Worm (Caenorhabditis elegans): ENCODE results near the gene C54H2.4.

C54H2.4 gene

ce11 chrX:5746665-5747064 lies 23.9 kb downstream of the C54H2.4 start:
- TF ChIP-seq cnd-1 (tag; optimal IDR thresholded peaks at IDR 0.05) = no peak
- peak; percentile 26 for TF ChIP-seq unc-62 (GFP tag; optimal IDR thresholded peaks at IDR 0.05)

- no peak for TF ChIP-seq nhr-2 (tag; optimal IDR thresholded peaks at IDR 0.05)
- no peak for TF ChIP-seq snpc-4 (tag; optimal IDR thresholded peaks at IDR 0.05)
- no peak for TF ChIP-seq unc-39 (tag; optimal IDR thresholded peaks at IDR 0.05)
- no peak for TF ChIP-seq lin-13 (tag; optimal IDR thresholded peaks at IDR 0.05)
These were observed 27.3 kb downstream of the C54H2.4 start, which contains the start of gene gnrr-4 for ce11 chrX:5743209-5743608. gnrr-4 (minus strand) TSS chrX:5743309.

ce11 chrX:5733728-5734252 lies 36.8 kb downstream of the C54H2.4 start, which contains the start of gene rgs-6:
rgs-6 (minus strand) TSS chrX:5733778.
- TF ChIP-seq nhr-76 (tag; optimal IDR thresholded peaks at IDR 0.05) = no peak
- no peak for TF ChIP-seq ceh-83 (GFP tag; optimal IDR thresholded peaks at IDR 0.05)
- no peak for TF ChIP-seq snpc-4 (tag; optimal IDR thresholded peaks at IDR 0.05)
- TF ChIP-seq sptf-1 (tag; optimal IDR thresholded peaks at IDR 0.05) = no peak
- TF ChIP-seq pha-4 (tag; optimal IDR thresholded peaks at IDR 0.05) = no peak
- no peak for TF ChIP-seq mep-1 (tag; optimal IDR thresholded peaks at IDR 0.05)
- TF ChIP-seq ham-2 (GFP tag; optimal IDR thresholded peaks at IDR 0.05) = no peak
- TF ChIP-seq lsy-2 (tag; optimal IDR thresholded peaks at IDR 0.05) = no peak
- no peak for TF ChIP-seq blmp-1 (tag; optimal IDR thresholded peaks at IDR 0.05)
- no peak for TF ChIP-seq nhr-2 (tag; optimal IDR thresholded peaks at IDR 0.05)
- TF ChIP-seq zip-8 (tag; optimal IDR thresholded peaks at IDR 0.05) = no peak
- no peak for TF ChIP-seq M03D4.4 (tag; optimal IDR thresholded peaks at IDR 0.05)
- no peak for TF ChIP-seq ztf-11 (tag; optimal IDR thresholded peaks at IDR 0.05)
- no peak for TF ChIP-seq elt-1 (tag; optimal IDR thresholded peaks at IDR 0.05; ENCODE audit: borderline replicate concordance, insufficient read depth)
- no peak for TF ChIP-seq mab-5 (tag; optimal IDR thresholded peaks at IDR 0.05)
- TF ChIP-seq nhr-28 (tag; optimal IDR thresholded peaks at IDR 0.05) = no peak
- TF ChIP-seq lin-13 (tag; optimal IDR thresholded peaks at IDR 0.05) = no peak
- no peak for TF ChIP-seq tbx-8 (GFP tag; optimal IDR thresholded peaks at IDR 0.05)
- no peak for TF ChIP-seq elt-3 (tag; optimal IDR thresholded peaks at IDR 0.05)

- TF ChIP-seq pha-4 (tag; optimal IDR thresholded peaks at IDR 0.05) (no peak), blmp-1 (tag; optimal IDR thresholded peaks at IDR 0.05) (no peak), mab-5 (tag; optimal IDR thresholded peaks at IDR 0.05) (no peak), cnd-1 (tag; optimal IDR thresholded peaks at IDR 0.05) (no peak), ham-2 (GFP tag; optimal IDR thresholded peaks at IDR 0.05) (no peak), mep-1 (tag; optimal IDR thresholded peaks at IDR 0.05) (peak; percentile 19), ceh-43 (GFP tag; optimal IDR thresholded peaks at IDR 0.05) (peak; percentile 16), hlh-1 (tag; optimal IDR thresholded peaks at IDR 0.05) (no peak), drap-1 (GFP tag; optimal IDR thresholded peaks at IDR 0.05) (peak; percentile 19), unc-62 (GFP tag; optimal IDR thresholded peaks at IDR 0.05) (peak; percentile 6), M03D4.4 (tag; optimal IDR thresholded peaks at IDR 0.05) (peak; percentile 30), mls-2 (tag; optimal IDR thresholded peaks at IDR 0.05) (peak; percentile 74), snpc-4 (tag; optimal IDR thresholded peaks at IDR 0.05) (no peak), ceh-39 (tag; optimal IDR thresholded peaks at IDR 0.05) (no peak), ces-1 (GFP tag; optimal IDR thresholded peaks at IDR 0.05) (peak; percentile 62), lin-13 (tag; optimal IDR thresholded peaks at IDR 0.05) (peak; percentile 24), ceh-83 (GFP tag; optimal IDR thresholded peaks at IDR 0.05) (peak; percentile 65), nhr-12 (tag; optimal IDR thresholded peaks at IDR 0.05) (no peak), sptf-1 (tag; optimal IDR thresholded peaks at IDR 0.05) (peak; percentile 35)
These were observed 41.5 kb downstream of the C54H2.4 start for ce11 chrX:5728956-5729467.

ce11 chrX:5726160-5726559 lies 44.4 kb downstream of the C54H2.4 start:
- TF ChIP-seq bed-3 (GFP tag; optimal IDR thresholded peaks at IDR 0.05) = no peak
- no peak for TF ChIP-seq ceh-83 (GFP tag; optimal IDR thresholded peaks at IDR 0.05)
- TF ChIP-seq unc-39 (tag; optimal IDR thresholded peaks at IDR 0.05) = no peak
- no peak for TF ChIP-seq unc-120 (tag; optimal IDR thresholded peaks at IDR 0.05; ENCODE audit: poor library complexity, severe bottlenecking)
- TF ChIP-seq mep-1 (tag; optimal IDR thresholded peaks at IDR 0.05) = no peak
- no peak for TF ChIP-seq snpc-4 (tag; optimal IDR thresholded peaks at IDR 0.05)
- TF ChIP-seq elt-1 (tag; optimal IDR thresholded peaks at IDR 0.05; ENCODE audit: borderline replicate concordance, insufficient read depth) = no peak
- no peak for TF ChIP-seq ceh-39 (tag; optimal IDR thresholded peaks at IDR 0.05)
- TF ChIP-seq nhr-2 (tag; optimal IDR thresholded peaks at IDR 0.05) = no peak
- TF ChIP-seq lin-32 (GFP tag; optimal IDR thresholded peaks at IDR 0.05) = no peak
- TF ChIP-seq zip-8 (tag; optimal IDR thresholded peaks at IDR 0.05) = no peak
- TF ChIP-seq nhr-76 (tag; optimal IDR thresholded peaks at IDR 0.05) = no peak
- no peak for TF ChIP-seq tbx-8 (GFP tag; optimal IDR thresholded peaks at IDR 0.05)
- no peak for TF ChIP-seq cnd-1 (tag; optimal IDR thresholded peaks at IDR 0.05)
- no peak for TF ChIP-seq ces-1 (GFP tag; optimal IDR thresholded peaks at IDR 0.05)
- TF ChIP-seq ztf-11 (tag; optimal IDR thresholded peaks at IDR 0.05) = no peak
- no peak for TF ChIP-seq nhr-237 (tag; optimal IDR thresholded peaks at IDR 0.05)
- no peak for TF ChIP-seq unc-62 (GFP tag; optimal IDR thresholded peaks at IDR 0.05)

All from whole organism, mixed stage, embryonic.